Fruit fly (Drosophila melanogaster): ENCODE measurements around the gene pdgy.
A peak's percentile ranks its signal among the peaks of the same experiment; 100 is the strongest.

Gene pdgy

dm6 chrX:14952845-14953720 is at the start of gene pdgy:
pdgy (minus strand) TSS chrX:14953532.
- TF ChIP-seq Dll (optimal IDR thresholded peaks at IDR 0.05) (peak; percentile 7), psq (optimal IDR thresholded peaks at IDR 0.05) (no peak), pan (optimal IDR thresholded peaks at IDR 0.05) (no peak)

- TF ChIP-seq EcR (GFP tag; optimal IDR thresholded peaks at IDR 0.05), result no peak
- TF ChIP-seq CG8478 (optimal IDR thresholded peaks at IDR 0.05), result no peak
- TF ChIP-seq usp (GFP tag; optimal IDR thresholded peaks at IDR 0.05), result no peak
- no peak for TF ChIP-seq pan (optimal IDR thresholded peaks at IDR 0.05)
- no peak for TF ChIP-seq Dll (optimal IDR thresholded peaks at IDR 0.05)
- TF ChIP-seq psq (optimal IDR thresholded peaks at IDR 0.05), result no peak
These were observed 7.5 kb upstream of the pdgy start for dm6 chrX:14960856-14961255.

- TF ChIP-seq usp (GFP tag; optimal IDR thresholded peaks at IDR 0.05) (no peak), pan (optimal IDR thresholded peaks at IDR 0.05) (no peak), Dll (optimal IDR thresholded peaks at IDR 0.05) (no peak), CG8478 (optimal IDR thresholded peaks at IDR 0.05) (no peak), psq (optimal IDR thresholded peaks at IDR 0.05) (no peak), EcR (GFP tag; optimal IDR thresholded peaks at IDR 0.05) (no peak)
These were observed 1.9 kb upstream of the pdgy start, which contains the start of the genes CG9030 and eag for dm6 chrX:14955050-14955783. CG9030 (minus strand) TSS chrX:14955100. eag (plus strand) TSS chrX:14955477.

dm6 chrX:14953896-14954295 is 564 bp upstream of the pdgy start:
- TF ChIP-seq usp (GFP tag; optimal IDR thresholded peaks at IDR 0.05) (no peak), pan (optimal IDR thresholded peaks at IDR 0.05) (no peak), CG8478 (optimal IDR thresholded peaks at IDR 0.05) (no peak), psq (optimal IDR thresholded peaks at IDR 0.05) (no peak), Dll (optimal IDR thresholded peaks at IDR 0.05) (no peak), EcR (GFP tag; optimal IDR thresholded peaks at IDR 0.05) (no peak)

- TF ChIP-seq usp (GFP tag; optimal IDR thresholded peaks at IDR 0.05) (no peak), Dll (optimal IDR thresholded peaks at IDR 0.05) (no peak), psq (optimal IDR thresholded peaks at IDR 0.05) (no peak), pan (optimal IDR thresholded peaks at IDR 0.05) (no peak), EcR (GFP tag; optimal IDR thresholded peaks at IDR 0.05) (no peak), CG8478 (optimal IDR thresholded peaks at IDR 0.05) (no peak)
These were observed 1.1 kb downstream of the pdgy start for dm6 chrX:14952097-14952844.

dm6 chrX:14951346-14951862 is 1.9 kb downstream of the pdgy start:
- TF ChIP-seq psq (optimal IDR thresholded peaks at IDR 0.05) (no peak), usp (GFP tag; optimal IDR thresholded peaks at IDR 0.05) (no peak), EcR (GFP tag; optimal IDR thresholded peaks at IDR 0.05) (no peak), CG8478 (optimal IDR thresholded peaks at IDR 0.05) (no peak), pan (optimal IDR thresholded peaks at IDR 0.05) (no peak), Dll (optimal IDR thresholded peaks at IDR 0.05) (no peak)

- peak; percentile 8 for TF ChIP-seq Dll (optimal IDR thresholded peaks at IDR 0.05)
- TF ChIP-seq psq (optimal IDR thresholded peaks at IDR 0.05), result no peak
These were observed 2.8 kb downstream of the pdgy start for dm6 chrX:14950273-14951272.

dm6 chrX:14949227-14949626 is 4.1 kb downstream of the pdgy start:
- no peak for TF ChIP-seq EcR (GFP tag; optimal IDR thresholded peaks at IDR 0.05)
- TF ChIP-seq Dll (optimal IDR thresholded peaks at IDR 0.05), result no peak
- TF ChIP-seq pan (optimal IDR thresholded peaks at IDR 0.05), result no peak
- no peak for TF ChIP-seq usp (GFP tag; optimal IDR thresholded peaks at IDR 0.05)
- TF ChIP-seq psq (optimal IDR thresholded peaks at IDR 0.05), result no peak
- TF ChIP-seq CG8478 (optimal IDR thresholded peaks at IDR 0.05), result no peak

dm6 chrX:14947399-14947798 is 5.9 kb downstream of the pdgy start:
- TF ChIP-seq EcR (GFP tag; optimal IDR thresholded peaks at IDR 0.05) (no peak), Dll (optimal IDR thresholded peaks at IDR 0.05) (no peak), pan (optimal IDR thresholded peaks at IDR 0.05) (no peak), CG8478 (optimal IDR thresholded peaks at IDR 0.05) (no peak), usp (GFP tag; optimal IDR thresholded peaks at IDR 0.05) (no peak), psq (optimal IDR thresholded peaks at IDR 0.05) (no peak)

dm6 chrX:14946522-14946921 is 6.8 kb downstream of the pdgy start:
- TF ChIP-seq Dll (optimal IDR thresholded peaks at IDR 0.05) (no peak), psq (optimal IDR thresholded peaks at IDR 0.05) (no peak), usp (GFP tag; optimal IDR thresholded peaks at IDR 0.05) (no peak), pan (optimal IDR thresholded peaks at IDR 0.05) (no peak), CG8478 (optimal IDR thresholded peaks at IDR 0.05) (no peak), EcR (GFP tag; optimal IDR thresholded peaks at IDR 0.05) (no peak)
